Worm (Caenorhabditis elegans) whole organism, L3 larva: Measurements from ENCODE around the gene srd-45.

Experiments used
- fkh-10 ChIP-seq: sonication (generic microtip); optimal IDR thresholded peaks from 2 replicates; lab custom pipeline; 2017; ENCODE audit warnings: missing biosample characterization, missing genetic modification reagents, missing genetic modification characterization
- skn-1 ChIP-seq: fragments of 150-350 bp; optimal IDR thresholded peaks from 2 replicates; lab custom pipeline; 2014; ENCODE audit warnings: missing biosample characterization, missing genetic modification characterization
- unc-62 ChIP-seq: fragments of 150-350 bp; sonication (generic microtip); optimal IDR thresholded peaks from 4 replicates; lab custom pipeline; 2014; ENCODE audit warnings: missing biosample characterization, missing genetic modification reagents, missing genetic modification characterization
- zag-1 ChIP-seq: fragments of 150-350 bp; optimal IDR thresholded peaks from 2 replicates; lab custom pipeline; 2014; ENCODE audit warnings: missing biosample characterization, missing genetic modification characterization

DNA sequence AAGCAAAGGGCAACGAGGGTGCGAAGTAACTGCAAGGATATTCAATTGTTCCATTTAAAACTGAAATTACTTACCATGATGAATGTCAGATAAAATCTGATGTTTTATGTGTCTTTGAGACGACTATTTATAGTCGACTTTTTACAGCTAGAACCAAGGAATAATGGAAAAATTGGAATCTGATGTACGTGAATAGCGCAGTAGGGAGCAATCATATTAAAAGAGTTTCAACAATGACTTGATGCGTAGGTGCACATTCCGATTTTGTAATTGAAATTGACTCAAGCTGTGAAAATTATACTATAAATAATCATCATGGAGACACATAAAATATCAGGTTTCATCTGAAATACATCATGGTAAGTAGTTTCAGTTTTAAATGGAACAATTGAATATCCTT is 14.5 kb downstream of the srd-45 start, which contains the start of the genes nspc-9 and nspc-10:
- TF ChIP-seq skn-1 (tag; lab: Kevin White, UChicago): no peak
- TF ChIP-seq unc-62: no peak
- no peak for TF ChIP-seq fkh-10 (GFP tag; lab: Kevin White, UChicago)
- TF ChIP-seq zag-1 (tag; lab: Kevin White, UChicago): no peak
